Worm (Caenorhabditis elegans) whole organism, young adult: ENCODE data around the gene Y59A8B.25.

Experiments used
- B0019.2 ChIP-seq: fragments of 200-800 bp; sonication (Bioruptor generic); conservative IDR thresholded peaks from 2 replicates; pipeline ENCODE4 v1.3.6; 2022; ENCODE audit warnings: missing genetic modification reagents, missing genetic modification characterization, missing compliant biosample characterization
- B0035.1 ChIP-seq: sonication (generic microtip); optimal IDR thresholded peaks from 2 replicates; lab custom pipeline; 2016; ENCODE audit warnings: missing genetic modification characterization, mild to moderate bottlenecking, missing compliant biosample characterization, missing genotype, missing genetic modification reagents
- B0336.3 ChIP-seq: fragments of 200-800 bp; sonication (Bioruptor generic); IDR thresholded peaks from 2 replicates; pipeline ENCODE4 v1.3.6; 2022; ENCODE audit warnings: missing genetic modification characterization, missing compliant biosample characterization
- T07F8.4 ChIP-seq: sonication (generic microtip); optimal IDR thresholded peaks from 2 replicates; lab custom pipeline; 2016; ENCODE audit warnings: mild to moderate bottlenecking, missing genetic modification characterization, moderate library complexity, missing compliant biosample characterization
- Y53G8AR.9 ChIP-seq: fragments of 200-800 bp; sonication (Bioruptor generic); conservative IDR thresholded peaks from 2 replicates; pipeline ENCODE4 v1.3.6; 2022; ENCODE audit warnings: missing genetic modification reagents, missing genetic modification characterization, missing compliant biosample characterization
- Y56A3A.18 ChIP-seq: fragments of 200-800 bp; sonication (Bioruptor generic); IDR thresholded peaks from 2 replicates; pipeline ENCODE4 v1.3.6; 2022; ENCODE audit warnings: missing genetic modification reagents, missing genetic modification characterization, missing compliant biosample characterization
- Y67H2A.10 ChIP-seq: fragments of 200-800 bp; sonication (Bioruptor generic); conservative IDR thresholded peaks from 2 replicates; pipeline ENCODE4 v1.3.6; 2022; ENCODE audit warnings: missing genetic modification reagents, missing genetic modification characterization, missing compliant biosample characterization
- Y95B8A.8 ChIP-seq: fragments of 200-800 bp; sonication (Bioruptor generic); IDR thresholded peaks from 2 replicates; pipeline ENCODE4 v1.3.6; 2022; ENCODE audit warnings: missing genetic modification reagents, missing genetic modification characterization, missing compliant biosample characterization
- aptf-3 ChIP-seq: fragments of 200-800 bp; sonication (Bioruptor generic); IDR thresholded peaks from 2 replicates; pipeline ENCODE4 v1.3.6; 2022; ENCODE audit warnings: missing genetic modification characterization, missing compliant biosample characterization
- atf-7 ChIP-seq: sonication (generic microtip); optimal IDR thresholded peaks from 2 replicates; lab custom pipeline; 2017; ENCODE audit warnings: mild to moderate bottlenecking, missing genetic modification characterization, missing compliant biosample characterization
- athp-1 ChIP-seq: sonication (generic microtip); optimal IDR thresholded peaks from 2 replicates; lab custom pipeline; 2017; ENCODE audit warnings: mild to moderate bottlenecking, missing genetic modification characterization, missing compliant biosample characterization
- attf-5 ChIP-seq: fragments of 200-800 bp; sonication (Bioruptor generic); optimal IDR thresholded peaks from 2 replicates; lab custom pipeline; 2018; ENCODE audit warnings: mild to moderate bottlenecking, missing genetic modification characterization, missing compliant biosample characterization
- attf-6 ChIP-seq: fragments of 200-800 bp; sonication (Bioruptor generic); IDR thresholded peaks from 2 replicates; pipeline ENCODE4 v1.3.6; 2022; ENCODE audit warnings: missing genetic modification reagents, missing genetic modification characterization, missing compliant biosample characterization
- cebp-1 ChIP-seq, 2 experiments: fragments of 200-800 bp in 1 of 2; sonication (Bioruptor generic) in 1 of 2; sonication (generic microtip) in 1 of 2; IDR thresholded peaks in 1 of 2; optimal IDR thresholded peaks in 1 of 2; 2 replicates each; pipeline versions ENCODE4 v1.3.6 to Lab custom; 2017 to 2022; ENCODE audit warnings: missing compliant biosample characterization in 2 of 2, missing genetic modification characterization in 2 of 2, mild to moderate bottlenecking in 1 of 2, missing genetic modification reagents in 1 of 2, moderate library complexity in 1 of 2
- ceh-79 ChIP-seq: sonication (generic microtip); optimal IDR thresholded peaks from 2 replicates; lab custom pipeline; 2017; ENCODE audit warnings: mild to moderate bottlenecking, missing genetic modification characterization, missing compliant biosample characterization
- chd-7 ChIP-seq: sonication (generic microtip); optimal IDR thresholded peaks from 2 replicates; lab custom pipeline; 2016; ENCODE audit warnings: mild to moderate bottlenecking, missing genetic modification characterization, moderate library complexity, missing compliant biosample characterization
- die-1 ChIP-seq: sonication (generic microtip); optimal IDR thresholded peaks from 2 replicates; lab custom pipeline; 2016; ENCODE audit warnings: missing genotype, mild to moderate bottlenecking, missing genetic modification characterization, missing compliant biosample characterization
- efl-1 ChIP-seq: fragments of 150-350 bp; optimal IDR thresholded peaks from 2 replicates; lab custom pipeline; 2014; ENCODE audit warnings: missing biosample characterization, missing genetic modification reagents, missing genetic modification characterization
- hsf-1 ChIP-seq: fragments of 200-800 bp; sonication (Bioruptor generic); IDR thresholded peaks from 2 replicates; pipeline ENCODE4 v1.3.6; 2022; ENCODE audit warnings: missing genetic modification reagents, missing genetic modification characterization, missing compliant biosample characterization
- lin-40 ChIP-seq: sonication (generic microtip); optimal IDR thresholded peaks from 2 replicates; lab custom pipeline; 2016; ENCODE audit warnings: missing genetic modification characterization, mild to moderate bottlenecking, missing compliant biosample characterization, missing genotype, missing genetic modification reagents
- lin-54 ChIP-seq: fragments of 200-800 bp; sonication (Bioruptor generic); optimal IDR thresholded peaks from 2 replicates; lab custom pipeline; 2018; ENCODE audit warnings: mild to moderate bottlenecking, missing genetic modification characterization, missing compliant biosample characterization
- lir-1 ChIP-seq: fragments of 200-800 bp; sonication (Bioruptor generic); conservative IDR thresholded peaks from 2 replicates; pipeline ENCODE4 v1.3.6; 2022; ENCODE audit warnings: missing genetic modification reagents, missing genetic modification characterization, missing compliant biosample characterization
- lsy-27 ChIP-seq: sonication (generic microtip); optimal IDR thresholded peaks from 2 replicates; lab custom pipeline; 2017; ENCODE audit warnings: missing genetic modification characterization, mild to moderate bottlenecking, missing compliant biosample characterization, antibody characterized with exemption, missing genotype, borderline replicate concordance; ENCODE audit not compliant: insufficient read depth
- madf-6 ChIP-seq: fragments of 200-800 bp; sonication (Bioruptor generic); IDR thresholded peaks from 2 replicates; pipeline ENCODE4 v1.3.6; 2022; ENCODE audit warnings: missing genetic modification reagents, missing genetic modification characterization, missing compliant biosample characterization
- mcd-1 ChIP-seq: fragments of 200-800 bp; sonication (Bioruptor generic); IDR thresholded peaks from 2 replicates; pipeline ENCODE4 v1.3.6; 2022; ENCODE audit warnings: missing genetic modification reagents, missing genetic modification characterization, missing compliant biosample characterization
- nfya-1 ChIP-seq: sonication (generic microtip); optimal IDR thresholded peaks from 2 replicates; lab custom pipeline; 2017; ENCODE audit warnings: antibody characterized with exemption, missing compliant biosample characterization, missing genetic modification characterization, borderline replicate concordance; ENCODE audit not compliant: insufficient read depth
- nhr-120 ChIP-seq: fragments of 200-800 bp; sonication (Bioruptor generic); IDR thresholded peaks from 2 replicates; pipeline ENCODE4 v1.3.6; 2022; ENCODE audit warnings: missing genetic modification characterization, missing compliant biosample characterization
- nhr-179 ChIP-seq: sonication (generic microtip); optimal IDR thresholded peaks from 2 replicates; lab custom pipeline; 2016; ENCODE audit warnings: mild to moderate bottlenecking, missing genetic modification characterization, missing compliant biosample characterization
- nhr-27 ChIP-seq: fragments of 200-800 bp; sonication (Bioruptor generic); optimal IDR thresholded peaks from 2 replicates; lab custom pipeline; 2018; ENCODE audit warnings: mild to moderate bottlenecking, missing genetic modification characterization, moderate library complexity, missing compliant biosample characterization
- rcor-1 ChIP-seq: fragments of 200-800 bp; sonication (Bioruptor generic); IDR thresholded peaks from 2 replicates; pipeline ENCODE4 v1.3.6; 2022; ENCODE audit warnings: missing genetic modification reagents, missing genetic modification characterization, missing compliant biosample characterization
- sdz-38 ChIP-seq: sonication (generic microtip); optimal IDR thresholded peaks from 2 replicates; lab custom pipeline; 2016; ENCODE audit warnings: missing genotype, missing genetic modification characterization, missing compliant biosample characterization
- snpc-1.1 ChIP-seq: sonication (generic microtip); optimal IDR thresholded peaks from 2 replicates; lab custom pipeline; 2017; ENCODE audit warnings: missing genetic modification characterization, mild to moderate bottlenecking, missing compliant biosample characterization, antibody characterized with exemption, moderate library complexity, missing genotype, missing genetic modification reagents; ENCODE audit not compliant: insufficient read depth
- snpc-1.3 ChIP-seq: sonication (generic microtip); optimal IDR thresholded peaks from 2 replicates; lab custom pipeline; 2017; ENCODE audit warnings: missing genetic modification characterization, mild to moderate bottlenecking, missing compliant biosample characterization, antibody characterized with exemption, moderate library complexity, missing genotype, missing genetic modification reagents; ENCODE audit not compliant: insufficient read depth
- snpc-3.4 ChIP-seq: sonication (generic microtip); optimal IDR thresholded peaks from 2 replicates; lab custom pipeline; 2017; ENCODE audit warnings: missing genetic modification characterization, mild to moderate bottlenecking, missing compliant biosample characterization, antibody characterized with exemption, moderate library complexity, missing genotype, missing genetic modification reagents
- snpc-4 ChIP-seq, 5 experiments: fragments of 150-350 bp in 1 of 5; sonication (generic microtip) in 4 of 5; optimal IDR thresholded peaks; 2 replicates each; lab custom pipeline; 2014 to 2018; ENCODE audit warnings: missing genetic modification characterization in 5 of 5, missing biosample characterization in 3 of 5, antibody characterized with exemption in 2 of 5, mild to moderate bottlenecking in 2 of 5, missing compliant biosample characterization in 2 of 5, missing genotype in 2 of 5, moderate library complexity in 2 of 5, missing genetic modification reagents in 1 of 5
- somi-1 ChIP-seq: fragments of 200-800 bp; sonication (Bioruptor generic); optimal IDR thresholded peaks from 2 replicates; lab custom pipeline; 2018; ENCODE audit warnings: mild to moderate bottlenecking, missing genetic modification characterization, missing compliant biosample characterization
- tbx-9 ChIP-seq: sonication (generic microtip); optimal IDR thresholded peaks from 2 replicates; lab custom pipeline; 2016; ENCODE audit warnings: borderline replicate concordance, missing genetic modification characterization, inconsistent platforms, missing compliant biosample characterization
- unc-130 ChIP-seq: sonication (generic microtip); optimal IDR thresholded peaks from 2 replicates; lab custom pipeline; 2016; ENCODE audit warnings: missing genetic modification reagents, missing genetic modification characterization, missing compliant biosample characterization
- unc-62 ChIP-seq: fragments of 150-350 bp; optimal IDR thresholded peaks from 2 replicates; lab custom pipeline; 2014; ENCODE audit warnings: missing biosample characterization, missing genetic modification reagents, missing genetic modification characterization
- xnd-1 ChIP-seq: sonication (generic microtip); optimal IDR thresholded peaks from 2 replicates; lab custom pipeline; 2016; ENCODE audit warnings: missing genotype, missing genetic modification reagents, missing genetic modification characterization, missing compliant biosample characterization
- zfh-2 ChIP-seq: fragments of 200-800 bp; sonication (Bioruptor generic); conservative IDR thresholded peaks from 2 replicates; pipeline ENCODE4 v1.3.6; 2022; ENCODE audit warnings: missing genetic modification reagents, missing genetic modification characterization, missing compliant biosample characterization
- ztf-22 ChIP-seq: fragments of 200-800 bp; sonication (Bioruptor generic); optimal IDR thresholded peaks from 2 replicates; lab custom pipeline; 2018; ENCODE audit warnings: mild to moderate bottlenecking, missing genetic modification characterization, moderate library complexity, missing compliant biosample characterization
- ztf-28 ChIP-seq: fragments of 200-800 bp; sonication (Bioruptor generic); IDR thresholded peaks from 2 replicates; pipeline ENCODE4 v1.3.6; 2022; ENCODE audit warnings: missing genetic modification reagents, missing genetic modification characterization, missing compliant biosample characterization
- ztf-3 ChIP-seq: fragments of 200-800 bp; sonication (Bioruptor generic); optimal IDR thresholded peaks from 2 replicates; lab custom pipeline; 2018; ENCODE audit warnings: mild to moderate bottlenecking, missing genetic modification characterization, missing compliant biosample characterization
- ztf-6 ChIP-seq: fragments of 200-800 bp; sonication (Bioruptor generic); IDR thresholded peaks from 2 replicates; pipeline ENCODE4 v1.3.6; 2022; ENCODE audit warnings: missing genetic modification reagents, missing genetic modification characterization, missing compliant biosample characterization

Y59A8B.25 gene

DNA sequence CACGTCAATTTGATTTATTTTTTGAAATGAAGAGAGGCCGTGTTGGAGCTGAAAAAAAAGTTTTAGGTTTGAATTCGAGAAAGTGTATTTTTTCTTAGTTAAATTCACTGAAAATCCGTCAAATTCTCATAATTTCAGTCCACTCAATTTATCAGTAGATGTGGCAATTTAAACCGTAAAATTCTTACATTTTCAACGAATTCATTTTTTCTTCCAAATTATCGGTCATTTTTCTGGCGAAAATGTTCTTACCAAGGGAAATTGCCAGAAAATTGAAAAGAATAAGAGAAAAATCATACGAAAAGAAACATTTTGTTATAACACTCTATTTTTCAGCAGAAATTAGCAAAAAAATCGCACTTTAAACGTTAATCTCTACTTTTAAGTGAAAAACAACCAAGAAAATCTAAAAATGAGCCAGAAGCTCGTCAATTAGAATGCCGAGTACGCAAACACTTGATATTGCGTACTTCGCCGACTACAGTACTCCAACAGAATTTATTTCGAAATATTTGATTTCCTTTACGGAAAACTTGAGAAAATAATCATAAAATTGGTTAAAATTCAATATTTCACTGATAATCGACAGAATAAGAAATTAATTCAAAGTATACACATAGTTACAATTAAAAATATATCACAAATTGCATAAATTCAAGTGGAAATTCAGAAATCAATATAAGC lies 30.1 kb upstream of the Y59A8B.25 start, which contains the start of gene fbxa-106 (continued):
- TF ChIP-seq die-1 (tag; lab: Kevin White, UChicago) (no peak), Y56A3A.18 (GFP tag; lab: Robert Waterston, UW) (no peak), Y95B8A.8 (GFP tag; lab: Robert Waterston, UW) (peak; percentile 66; the same call in 1 of the 2 replicates), ztf-3 (GFP tag; lab: Kevin White, UChicago) (no peak), ztf-28 (GFP tag; lab: Robert Waterston, UW) (no peak), lin-54 (peak; percentile 47), xnd-1 (tag; lab: Kevin White, UChicago) (no peak), ztf-22 (GFP tag; lab: Kevin White, UChicago) (no peak), efl-1 (GFP tag; lab: Kevin White, UChicago) (peak; percentile 16), tbx-9 (tag; lab: Kevin White, UChicago) (no peak), hsf-1 (GFP tag; lab: Robert Waterston, UW) (no peak), lin-40 (tag; lab: Kevin White, UChicago) (no peak), nhr-179 (tag; lab: Kevin White, UChicago) (no peak), nhr-120 (GFP tag; lab: Robert Waterston, UW) (no peak), zfh-2 (GFP tag; lab: Robert Waterston, UW) (no peak), snpc-1.3 (tag; lab: Kevin White, UChicago) (no peak), attf-6 (GFP tag; lab: Robert Waterston, UW) (no peak; the same call in 1 of the 2 replicates), lsy-27 (tag; lab: Kevin White, UChicago) (no peak), aptf-3 (GFP tag; lab: Robert Waterston, UW) (0 out of 2 replicates have a peak, but pooled peaks have one; percentile 69), B0035.1 (no peak), unc-130 (GFP tag; lab: Kevin White, UChicago) (no peak), B0336.3 (GFP tag; lab: Robert Waterston, UW) (peak; percentile 66), unc-62 (GFP tag; lab: Kevin White, UChicago) (no peak), T07F8.4 (tag; lab: Kevin White, UChicago) (no peak), snpc-4 (GFP tag; optimal IDR thresholded peaks at IDR 0.05; lab: Kevin White, UChicago) (no peak), snpc-4 (tag; optimal IDR thresholded peaks at IDR 0.05; lab: Kevin White, UChicago) (no peak), sdz-38 (tag; lab: Kevin White, UChicago) (no peak), rcor-1 (GFP tag; lab: Robert Waterston, UW) (0 out of 2 replicates have a peak, but pooled peaks have one; percentile 36), nfya-1 (tag; lab: Kevin White, UChicago) (no peak), cebp-1 (GFP tag; IDR thresholded peaks at IDR 0.05; lab: Robert Waterston, UW) (no peak), cebp-1 (tag; optimal IDR thresholded peaks at IDR 0.05; lab: Kevin White, UChicago) (peak; percentile 60), Y67H2A.10 (GFP tag; lab: Robert Waterston, UW) (no peak), ztf-6 (GFP tag; lab: Robert Waterston, UW) (no peak), ceh-79 (no peak), mcd-1 (GFP tag; lab: Robert Waterston, UW) (peak; percentile 27; the same call in 1 of the 2 replicates), snpc-3.4 (peak; percentile 26), somi-1 (no peak), nhr-27 (tag; lab: Kevin White, UChicago) (no peak), lir-1 (no peak), atf-7 (no peak), chd-7 (tag; lab: Kevin White, UChicago) (no peak), B0019.2 (GFP tag; lab: Robert Waterston, UW) (no peak), madf-6 (GFP tag; lab: Robert Waterston, UW) (peak; percentile 62), snpc-1.1 (peak; percentile 25), attf-5 (no peak), athp-1 (tag; lab: Kevin White, UChicago) (peak; percentile 48), Y53G8AR.9 (GFP tag; lab: Robert Waterston, UW) (0 out of 2 replicates have a peak, but pooled peaks have one; percentile 42)
